Worm (Caenorhabditis elegans) whole organism, late embryonic: ENCODE measurements around the gene B0563.1.

Source experiments
- C38D4.7 ChIP-seq: fragments of 200-800 bp; sonication (Bioruptor generic); optimal IDR thresholded peaks from 2 replicates; lab custom pipeline; 2018; ENCODE audit warnings: mild to moderate bottlenecking, missing genetic modification characterization, moderate library complexity, missing compliant biosample characterization
- F13H6.1 ChIP-seq: sonication (generic microtip); optimal IDR thresholded peaks from 2 replicates; lab custom pipeline; 2016; ENCODE audit warnings: missing genetic modification characterization, missing compliant biosample characterization
- K02D7.2 ChIP-seq: sonication (generic microtip); optimal IDR thresholded peaks from 2 replicates; lab custom pipeline; 2017; ENCODE audit warnings: mild to moderate bottlenecking, missing genetic modification characterization, missing compliant biosample characterization
- ceh-18 ChIP-seq: sonication (generic microtip); optimal IDR thresholded peaks from 2 replicates; lab custom pipeline; 2016; ENCODE audit warnings: missing genetic modification characterization, missing compliant biosample characterization
- ceh-19 ChIP-seq: fragments of 200-800 bp; sonication (Bioruptor generic); optimal IDR thresholded peaks from 2 replicates; lab custom pipeline; 2018; ENCODE audit warnings: mild to moderate bottlenecking, missing genetic modification characterization, missing compliant biosample characterization
- ceh-22 ChIP-seq: sonication (generic microtip); optimal IDR thresholded peaks from 2 replicates; lab custom pipeline; 2017; ENCODE audit warnings: missing biosample characterization, missing genetic modification characterization
- ceh-24 ChIP-seq: sonication (generic microtip); optimal IDR thresholded peaks from 2 replicates; lab custom pipeline; 2016; ENCODE audit warnings: mild to moderate bottlenecking, missing genetic modification characterization, missing compliant biosample characterization
- ceh-30 ChIP-seq: fragments of 150-350 bp; optimal IDR thresholded peaks from 2 replicates; lab custom pipeline; 2014; ENCODE audit warnings: missing biosample characterization, missing genetic modification characterization
- ceh-31 ChIP-seq: sonication (generic microtip); optimal IDR thresholded peaks from 2 replicates; lab custom pipeline; 2016; ENCODE audit warnings: missing genetic modification characterization, missing compliant biosample characterization
- ceh-34 ChIP-seq: sonication (generic microtip); optimal IDR thresholded peaks from 2 replicates; lab custom pipeline; 2016; ENCODE audit warnings: mild to moderate bottlenecking, missing genetic modification characterization, missing compliant biosample characterization
- ceh-48 ChIP-seq: sonication (generic microtip); optimal IDR thresholded peaks from 2 replicates; lab custom pipeline; 2016; ENCODE audit warnings: missing genetic modification characterization, inconsistent platforms, missing compliant biosample characterization
- ceh-6 ChIP-seq: fragments of 200-800 bp; sonication (Bioruptor generic); optimal IDR thresholded peaks from 2 replicates; lab custom pipeline; 2018; ENCODE audit warnings: mild to moderate bottlenecking, missing genetic modification characterization, missing compliant biosample characterization
- ceh-9 ChIP-seq: sonication (generic microtip); optimal IDR thresholded peaks from 2 replicates; lab custom pipeline; 2016; ENCODE audit warnings: mild to moderate bottlenecking, missing genetic modification characterization, inconsistent platforms, missing compliant biosample characterization
- che-1 ChIP-seq: sonication (generic microtip); optimal IDR thresholded peaks from 2 replicates; lab custom pipeline; 2016; ENCODE audit warnings: mild to moderate bottlenecking, missing genetic modification characterization, missing compliant biosample characterization
- dmd-4 ChIP-seq: sonication (generic microtip); optimal IDR thresholded peaks from 2 replicates; lab custom pipeline; 2016; ENCODE audit warnings: borderline replicate concordance, missing genetic modification characterization, missing compliant biosample characterization
- elt-2 ChIP-seq: sonication (generic microtip); optimal IDR thresholded peaks from 2 replicates; lab custom pipeline; 2016; ENCODE audit warnings: missing genetic modification reagents, missing genetic modification characterization, missing compliant biosample characterization
- ets-4 ChIP-seq: sonication (generic microtip); optimal IDR thresholded peaks from 2 replicates; lab custom pipeline; 2016; ENCODE audit warnings: missing genetic modification characterization, missing compliant biosample characterization
- fax-1 ChIP-seq: sonication (generic microtip); optimal IDR thresholded peaks from 2 replicates; lab custom pipeline; 2016; ENCODE audit warnings: missing genotype, missing genetic modification characterization, missing compliant biosample characterization
- fkh-6 ChIP-seq: sonication (generic microtip); optimal IDR thresholded peaks from 2 replicates; lab custom pipeline; 2016; ENCODE audit warnings: missing genetic modification characterization, missing compliant biosample characterization
- hlh-13 ChIP-seq: fragments of 200-800 bp; sonication (Bioruptor generic); optimal IDR thresholded peaks from 2 replicates; lab custom pipeline; 2018; ENCODE audit warnings: mild to moderate bottlenecking, missing genetic modification characterization, missing compliant biosample characterization
- hlh-30 ChIP-seq: sonication (generic microtip); optimal IDR thresholded peaks from 2 replicates; lab custom pipeline; 2017; ENCODE audit warnings: antibody characterized with exemption, missing genetic modification characterization, missing compliant biosample characterization; ENCODE audit not compliant: insufficient read depth
- lim-6 ChIP-seq: sonication (generic microtip); optimal IDR thresholded peaks from 2 replicates; lab custom pipeline; 2016; ENCODE audit warnings: missing genetic modification characterization, missing compliant biosample characterization
- lin-11 ChIP-seq: fragments of 200-800 bp; sonication (Bioruptor generic); optimal IDR thresholded peaks from 2 replicates; lab custom pipeline; 2018; ENCODE audit warnings: mild to moderate bottlenecking, missing genetic modification characterization, missing compliant biosample characterization
- nhr-11 ChIP-seq: fragments of 150-350 bp; optimal IDR thresholded peaks from 2 replicates; lab custom pipeline; 2014; ENCODE audit warnings: missing biosample characterization, missing genetic modification characterization
- odd-2 ChIP-seq: sonication (generic microtip); optimal IDR thresholded peaks from 2 replicates; lab custom pipeline; 2017; ENCODE audit warnings: antibody characterized with exemption, mild to moderate bottlenecking, missing genetic modification characterization, missing compliant biosample characterization
- pag-3 ChIP-seq: sonication (generic microtip); optimal IDR thresholded peaks from 2 replicates; lab custom pipeline; 2016; ENCODE audit warnings: missing compliant biosample characterization, missing genetic modification characterization, borderline replicate concordance
- pat-9 ChIP-seq: fragments of 200-800 bp; sonication (Bioruptor generic); optimal IDR thresholded peaks from 2 replicates; lab custom pipeline; 2018; ENCODE audit warnings: mild to moderate bottlenecking, missing genetic modification characterization, moderate library complexity, missing compliant biosample characterization
- pax-1 ChIP-seq: fragments of 150-350 bp; optimal IDR thresholded peaks from 2 replicates; lab custom pipeline; 2014; ENCODE audit warnings: missing biosample characterization, missing genetic modification characterization
- pha-2 ChIP-seq: sonication (generic microtip); optimal IDR thresholded peaks from 2 replicates; lab custom pipeline; 2017; ENCODE audit warnings: mild to moderate bottlenecking, missing genetic modification characterization, missing compliant biosample characterization
- pqm-1 ChIP-seq: sonication (generic microtip); optimal IDR thresholded peaks from 2 replicates; lab custom pipeline; 2016; ENCODE audit warnings: missing genetic modification characterization, missing compliant biosample characterization
- pros-1 ChIP-seq: fragments of 150-350 bp; optimal IDR thresholded peaks from 2 replicates; lab custom pipeline; 2014; ENCODE audit warnings: missing biosample characterization, missing genetic modification reagents, missing genetic modification characterization
- ref-2 ChIP-seq: sonication (generic microtip); optimal IDR thresholded peaks from 2 replicates; lab custom pipeline; 2016; ENCODE audit warnings: missing genetic modification characterization, missing compliant biosample characterization
- sdc-2 ChIP-seq: sonication (generic microtip); optimal IDR thresholded peaks from 2 replicates; lab custom pipeline; 2016; ENCODE audit warnings: missing genotype, missing genetic modification characterization, missing compliant biosample characterization
- sox-2 ChIP-seq: fragments of 200-800 bp; sonication (Bioruptor generic); IDR thresholded peaks from 2 replicates; pipeline ENCODE4 v1.3.6; 2022; ENCODE audit warnings: missing genetic modification reagents, missing genetic modification characterization, missing compliant biosample characterization
- sox-4 ChIP-seq: sonication (generic microtip); optimal IDR thresholded peaks from 2 replicates; lab custom pipeline; 2017; ENCODE audit warnings: mild to moderate bottlenecking, missing genetic modification characterization, inconsistent platforms, missing compliant biosample characterization
- tbx-7 ChIP-seq: sonication (generic microtip); optimal IDR thresholded peaks from 2 replicates; lab custom pipeline; 2016; ENCODE audit warnings: missing genotype, missing genetic modification characterization, missing compliant biosample characterization
- ttx-3 ChIP-seq: sonication (generic microtip); optimal IDR thresholded peaks from 2 replicates; lab custom pipeline; 2016; ENCODE audit warnings: missing genetic modification reagents, missing genetic modification characterization, missing compliant biosample characterization
- unc-3 ChIP-seq, 2 experiments: fragments of 200-800 bp in 1 of 2; sonication (Bioruptor generic) in 1 of 2; sonication (generic microtip) in 1 of 2; conservative IDR thresholded peaks in 1 of 2; optimal IDR thresholded peaks in 1 of 2; 2 replicates each; pipeline versions ENCODE4 v1.3.6 to Lab custom; 2016 to 2022; ENCODE audit warnings: missing compliant biosample characterization in 2 of 2, missing genetic modification characterization in 2 of 2, missing genetic modification reagents in 1 of 2
- unc-42 ChIP-seq: sonication (generic microtip); optimal IDR thresholded peaks from 2 replicates; lab custom pipeline; 2016; ENCODE audit warnings: missing genotype, missing genetic modification characterization, missing compliant biosample characterization

B0563.1 gene

ce11 chrX:9174409-9174808, 3.1 kb downstream of the B0563.1 start, which contains the start of gene B0563.8:
TSS of gene B0563.8 (minus strand) at chrX:9174509.
- no peak for TF ChIP-seq pag-3 (tag; lab: Kevin White, UChicago)
- no peak for TF ChIP-seq ceh-6 (GFP tag; lab: Kevin White, UChicago)
- TF ChIP-seq ceh-24 (tag; lab: Kevin White, UChicago), result no peak
- no peak for TF ChIP-seq ceh-9 (tag; lab: Kevin White, UChicago)
- TF ChIP-seq ceh-18, result no peak
- TF ChIP-seq ets-4 (tag; lab: Kevin White, UChicago), result no peak
- no peak for TF ChIP-seq sox-4 (tag; lab: Kevin White, UChicago)
- TF ChIP-seq hlh-13 (GFP tag; lab: Kevin White, UChicago), result no peak
- no peak for TF ChIP-seq unc-3 (GFP tag; conservative IDR thresholded peaks at IDR 0.05; lab: Robert Waterston, UW)
- TF ChIP-seq unc-3 (tag; optimal IDR thresholded peaks at IDR 0.05; lab: Kevin White, UChicago), result no peak
- no peak for TF ChIP-seq odd-2 (tag; lab: Kevin White, UChicago)
- no peak for TF ChIP-seq F13H6.1
- TF ChIP-seq sdc-2 (tag; lab: Kevin White, UChicago), result no peak
- no peak for TF ChIP-seq fkh-6

- no peak for TF ChIP-seq pag-3 (tag; lab: Kevin White, UChicago)
- TF ChIP-seq sox-4 (tag; lab: Kevin White, UChicago), result no peak
- no peak for TF ChIP-seq pha-2
- TF ChIP-seq ceh-22, result no peak
- no peak for TF ChIP-seq lin-11
- TF ChIP-seq ceh-6 (GFP tag; lab: Kevin White, UChicago), result no peak
- TF ChIP-seq hlh-30 (tag; lab: Kevin White, UChicago), result no peak
- no peak for TF ChIP-seq tbx-7 (tag; lab: Kevin White, UChicago)
- TF ChIP-seq unc-42 (tag; lab: Kevin White, UChicago), result no peak
- no peak for TF ChIP-seq che-1 (tag; lab: Kevin White, UChicago)
- TF ChIP-seq elt-2 (tag; lab: Kevin White, UChicago), result no peak
- TF ChIP-seq ceh-19 (GFP tag; lab: Kevin White, UChicago), result no peak
- TF ChIP-seq sox-2 (GFP tag; lab: Robert Waterston, UW), result no peak
- no peak for TF ChIP-seq ref-2 (tag; lab: Kevin White, UChicago)
- no peak for TF ChIP-seq pqm-1
- no peak for TF ChIP-seq lim-6 (tag; lab: Kevin White, UChicago)
- TF ChIP-seq ceh-34, result no peak
- no peak for TF ChIP-seq ceh-31
These were observed 9.5 kb downstream of the B0563.1 start, which contains the start of gene Y81B9A.4 for ce11 chrX:9180823-9181222. TSS of gene Y81B9A.4 (minus strand) at chrX:9180923.

- TF ChIP-seq ceh-6 (GFP tag; lab: Kevin White, UChicago) (no peak), pax-1 (tag; lab: Kevin White, UChicago) (no peak), pha-2 (no peak), C38D4.7 (no peak), unc-3 (GFP tag; conservative IDR thresholded peaks at IDR 0.05; lab: Robert Waterston, UW) (no peak), unc-3 (tag; optimal IDR thresholded peaks at IDR 0.05; lab: Kevin White, UChicago) (no peak), ceh-48 (tag; lab: Kevin White, UChicago) (no peak), ttx-3 (tag; lab: Kevin White, UChicago) (no peak), dmd-4 (tag; lab: Kevin White, UChicago) (no peak), pros-1 (tag; lab: Kevin White, UChicago) (no peak), ceh-30 (tag; lab: Kevin White, UChicago) (no peak), K02D7.2 (tag; lab: Kevin White, UChicago) (no peak), ref-2 (tag; lab: Kevin White, UChicago) (no peak)
These were observed 10.8 kb downstream of the B0563.1 start, which contains the start of gene Y81B9A.3 for ce11 chrX:9182140-9182539. TSS of gene Y81B9A.3 (plus strand) at chrX:9182440.

ce11 chrX:9183836-9184235, 12.5 kb downstream of the B0563.1 start, which contains the start of gene Y81B9A.2:
TSS of gene Y81B9A.2 (plus strand) at chrX:9184136.
- TF ChIP-seq ceh-48 (tag; lab: Kevin White, UChicago), result no peak
- no peak for TF ChIP-seq pat-9
- no peak for TF ChIP-seq fax-1
- TF ChIP-seq unc-3 (GFP tag; conservative IDR thresholded peaks at IDR 0.05; lab: Robert Waterston, UW), result no peak
- no peak for TF ChIP-seq unc-3 (tag; optimal IDR thresholded peaks at IDR 0.05; lab: Kevin White, UChicago)
- no peak for TF ChIP-seq nhr-11
- no peak for TF ChIP-seq tbx-7 (tag; lab: Kevin White, UChicago)
- TF ChIP-seq pqm-1, result no peak
